Fruit fly (Drosophila melanogaster) whole organism, pupa: ENCODE results near the gene Spn75F.
A peak's percentile ranks its signal among the peaks of the same experiment; 100 is the strongest.

Experiments used
- CG10348 ChIP-seq: fragments of 200-800 bp; sonication (Bioruptor generic); IDR thresholded peaks from 2 replicates; pipeline ENCODE4 v1.3.6; 2022; ENCODE audit warnings: missing biosample characterization, missing genetic modification characterization
- CG12605 ChIP-seq: fragments of 200-800 bp; sonication (Bioruptor generic); IDR thresholded peaks from 2 replicates; pipeline ENCODE4 v1.3.6; 2022; ENCODE audit warnings: missing biosample characterization, missing genetic modification characterization
- CG13204 ChIP-seq: fragments of 200-800 bp; sonication (Bioruptor generic); optimal IDR thresholded peaks from 2 replicates; lab custom pipeline; 2018; ENCODE audit warnings: missing biosample characterization, mild to moderate bottlenecking, missing genetic modification characterization, moderate library complexity
- CG14655 ChIP-seq: fragments of 200-800 bp; sonication (Bioruptor generic); optimal IDR thresholded peaks from 3 replicates; lab custom pipeline; 2017; ENCODE audit warnings: mild to moderate bottlenecking, missing biosample characterization, missing genetic modification reagents, missing genetic modification characterization
- CG15710 ChIP-seq: fragments of 200-800 bp; sonication (Bioruptor generic); optimal IDR thresholded peaks from 2 replicates; lab custom pipeline; 2018; ENCODE audit warnings: missing biosample characterization, mild to moderate bottlenecking, missing genetic modification characterization, moderate library complexity
- CG17806 ChIP-seq: fragments of 200-800 bp; sonication (Bioruptor generic); optimal IDR thresholded peaks from 2 replicates; lab custom pipeline; 2018; ENCODE audit warnings: missing biosample characterization, mild to moderate bottlenecking, missing genetic modification characterization, moderate library complexity
- CG32121 ChIP-seq: fragments of 200-800 bp; sonication (Bioruptor generic); IDR thresholded peaks from 2 replicates; pipeline ENCODE4 v1.3.6; 2022; ENCODE audit warnings: missing biosample characterization, missing genetic modification characterization
- CG34367 ChIP-seq: fragments of 200-800 bp; sonication (Bioruptor generic); optimal IDR thresholded peaks from 2 replicates; lab custom pipeline; 2018; ENCODE audit warnings: missing biosample characterization, mild to moderate bottlenecking, missing genetic modification characterization
- CG4496 ChIP-seq: fragments of 200-800 bp; sonication (Bioruptor generic); IDR thresholded peaks from 3 replicates; pipeline ENCODE4 v1.3.6; 2022; ENCODE audit warnings: missing biosample characterization, missing genetic modification characterization
- CG8159 ChIP-seq: fragments of 200-800 bp; sonication (Bioruptor generic); optimal IDR thresholded peaks from 3 replicates; lab custom pipeline; 2018; ENCODE audit warnings: missing biosample characterization, mild to moderate bottlenecking, missing genetic modification characterization, moderate library complexity
- CG8301 ChIP-seq: fragments of 200-800 bp; sonication (Bioruptor generic); optimal IDR thresholded peaks from 2 replicates; lab custom pipeline; 2018; ENCODE audit warnings: missing biosample characterization, mild to moderate bottlenecking, missing genetic modification characterization
- CG9948 ChIP-seq: fragments of 200-800 bp; sonication (Bioruptor generic); optimal IDR thresholded peaks from 2 replicates; lab custom pipeline; 2018; ENCODE audit warnings: missing biosample characterization, mild to moderate bottlenecking, missing genetic modification characterization, moderate library complexity
- D1 ChIP-seq: fragments of 200-800 bp; sonication (Bioruptor generic); optimal IDR thresholded peaks from 2 replicates; lab custom pipeline; 2018; ENCODE audit warnings: missing biosample characterization, mild to moderate bottlenecking, missing genetic modification characterization, moderate library complexity
- EcR ChIP-seq: fragments of 200-800 bp; sonication (Bioruptor generic); optimal IDR thresholded peaks from 3 replicates; lab custom pipeline; 2019; ENCODE audit warnings: missing biosample characterization, missing genetic modification characterization, mild to moderate bottlenecking, moderate library complexity, missing genetic modification reagents
- Ets98B ChIP-seq: fragments of 200-800 bp; sonication (Bioruptor generic); IDR thresholded peaks from 2 replicates; pipeline ENCODE4 v1.3.6; 2022; ENCODE audit warnings: missing biosample characterization, missing genetic modification characterization
- Pif1A ChIP-seq: fragments of 200-800 bp; sonication (Bioruptor generic); optimal IDR thresholded peaks from 3 replicates; lab custom pipeline; 2016; ENCODE audit warnings: missing biosample characterization, missing genetic modification characterization
- Pif1B ChIP-seq: fragments of 200-800 bp; sonication (Bioruptor generic); optimal IDR thresholded peaks from 3 replicates; lab custom pipeline; 2016; ENCODE audit warnings: missing biosample characterization, missing genetic modification characterization
- Snoo ChIP-seq: fragments of 200-800 bp; sonication (Bioruptor generic); optimal IDR thresholded peaks from 3 replicates; lab custom pipeline; 2017; ENCODE audit warnings: missing biosample characterization, mild to moderate bottlenecking, missing genetic modification characterization, inconsistent platforms
- fd96Ca ChIP-seq: fragments of 200-800 bp; sonication (Bioruptor generic); IDR thresholded peaks from 3 replicates; pipeline ENCODE4 v1.3.6; 2022; ENCODE audit warnings: missing biosample characterization, missing genetic modification characterization
- gl ChIP-seq: fragments of 200-800 bp; sonication (Bioruptor generic); optimal IDR thresholded peaks from 2 replicates; lab custom pipeline; 2018; ENCODE audit warnings: missing biosample characterization, mild to moderate bottlenecking, missing genetic modification characterization
- rn ChIP-seq: fragments of 200-800 bp; sonication (Bioruptor generic); IDR thresholded peaks from 2 replicates; pipeline ENCODE4 v1.3.6; 2022; ENCODE audit warnings: missing biosample characterization, missing genetic modification characterization

The Spn75F gene

DNA sequence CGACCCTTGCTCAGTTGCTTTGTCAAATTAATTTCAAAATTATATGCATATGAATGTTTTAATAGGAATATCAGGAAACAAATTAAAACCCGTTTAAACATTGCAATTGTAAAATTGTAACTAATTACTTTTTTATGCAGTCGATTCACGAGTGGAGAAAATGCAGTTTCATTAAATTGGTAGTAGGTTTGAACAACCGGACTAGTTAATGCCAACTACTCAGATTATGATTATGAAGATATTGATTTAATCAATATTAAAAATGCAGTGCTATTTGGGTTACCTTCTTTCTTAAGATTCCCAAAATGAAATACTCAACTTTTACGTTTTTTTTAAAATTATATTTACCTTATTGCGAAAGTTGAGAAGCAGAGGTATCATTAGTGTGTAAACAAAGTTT is at the start of gene Spn75F:
Spn75F (minus strand) TSS at position 101 of the 400 bp plus-strand sequence.
- no peak for TF ChIP-seq Pif1B (GFP tag; lab: Kevin White, UChicago)
- no peak for TF ChIP-seq CG14655 (GFP tag; lab: Kevin White, UChicago)
- TF ChIP-seq CG8301 (tag; lab: Kevin White, UChicago): no peak

DNA sequence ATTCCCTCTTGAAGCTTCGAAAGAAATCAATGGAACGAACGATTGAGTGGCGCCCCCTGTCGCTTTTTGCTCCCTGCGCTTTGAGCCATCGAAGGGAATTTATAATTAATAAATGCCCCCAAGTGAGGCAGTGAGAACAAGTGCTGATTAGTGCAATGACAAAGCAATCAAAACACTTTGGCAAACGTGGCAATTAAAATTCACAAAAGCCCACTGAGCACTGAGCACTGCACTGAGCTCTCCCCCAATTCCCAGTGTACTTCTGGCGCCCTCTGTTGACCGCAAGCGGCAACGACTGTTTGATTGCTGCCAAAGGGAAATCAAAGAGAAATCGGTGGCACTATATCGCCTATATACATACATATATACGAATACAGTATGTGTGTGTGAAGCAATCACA is 48.5 kb upstream of the Spn75F start:
- TF ChIP-seq Ets98B (GFP tag; lab: Robert Waterston, UW) (no peak), CG10348 (no peak), CG12605 (GFP tag; lab: Robert Waterston, UW) (no peak)

DNA sequence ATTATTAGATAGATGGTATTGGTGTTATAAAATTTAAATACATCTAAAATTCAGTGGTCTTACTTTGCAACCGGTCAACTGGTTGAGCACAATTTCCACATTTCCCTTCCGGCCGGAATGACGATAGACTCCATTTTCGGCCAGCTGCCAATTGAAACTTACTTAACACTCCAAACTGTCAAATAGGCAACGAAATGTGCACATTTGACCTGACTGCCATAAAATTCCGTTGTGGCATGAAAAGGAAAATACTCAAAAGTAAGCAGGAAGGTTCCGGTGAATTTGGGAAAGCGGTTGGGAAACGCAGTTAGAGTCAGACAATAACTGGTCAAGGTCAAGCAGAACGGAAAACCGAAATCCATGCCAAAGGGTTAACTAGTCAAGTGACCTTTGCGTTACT is 47.2 kb upstream of the Spn75F start:
- TF ChIP-seq CG17806 (tag; lab: Kevin White, UChicago) (no peak), CG12605 (GFP tag; lab: Robert Waterston, UW) (no peak), CG13204 (GFP tag; lab: Kevin White, UChicago) (no peak), gl (tag; lab: Kevin White, UChicago) (no peak), CG8301 (tag; lab: Kevin White, UChicago) (no peak), Snoo (no peak), CG15710 (tag; lab: Kevin White, UChicago) (no peak), fd96Ca (GFP tag; lab: Robert Waterston, UW) (no peak), Pif1A (GFP tag; lab: Kevin White, UChicago) (no peak), CG9948 (no peak), CG8159 (tag; lab: Kevin White, UChicago) (no peak)

DNA sequence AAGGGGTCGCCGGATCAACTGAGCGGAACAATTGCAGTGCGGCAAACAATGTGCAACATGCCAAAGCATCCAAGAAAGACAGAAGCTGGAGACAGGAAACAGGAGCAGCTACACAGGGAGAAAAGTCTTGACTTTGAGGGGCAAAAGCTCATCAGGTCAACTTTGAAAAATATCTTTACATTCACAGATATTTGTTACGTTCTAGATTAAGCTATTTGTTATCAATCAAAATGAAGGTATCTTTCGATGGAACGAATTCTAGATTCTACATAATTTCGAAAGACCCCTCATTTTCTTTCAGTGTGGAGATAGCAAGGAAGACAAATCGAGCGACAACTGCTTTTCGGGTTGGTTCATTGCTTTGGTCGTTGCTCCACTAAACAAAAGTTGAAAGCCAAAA is 45.9 kb upstream of the Spn75F start:
- no peak for TF ChIP-seq CG10348
- no peak for TF ChIP-seq rn
- no peak for TF ChIP-seq D1 (tag; lab: Kevin White, UChicago)
- no peak for TF ChIP-seq CG13204 (GFP tag; lab: Kevin White, UChicago)
- TF ChIP-seq EcR (GFP tag; lab: Kevin White, UChicago): no peak
- TF ChIP-seq gl (tag; lab: Kevin White, UChicago): no peak
- TF ChIP-seq fd96Ca (GFP tag; lab: Robert Waterston, UW): no peak
- TF ChIP-seq Snoo: no peak
- peak; percentile 58 for TF ChIP-seq CG8159 (tag; lab: Kevin White, UChicago)
- peak; percentile 30 for TF ChIP-seq CG9948
- TF ChIP-seq CG32121 (GFP tag; lab: Robert Waterston, UW): no peak
- peak; percentile 21 for TF ChIP-seq CG15710 (tag; lab: Kevin White, UChicago)
- TF ChIP-seq CG12605 (GFP tag; lab: Robert Waterston, UW): no peak
- TF ChIP-seq CG34367: peak; percentile 31
- TF ChIP-seq Ets98B (GFP tag; lab: Robert Waterston, UW): no peak
- TF ChIP-seq CG8301 (tag; lab: Kevin White, UChicago): peak; percentile 20
- no peak; the same call in 2 of the 3 replicates for TF ChIP-seq CG4496 (GFP tag; lab: Robert Waterston, UW)
- peak; percentile 33 for TF ChIP-seq CG17806 (tag; lab: Kevin White, UChicago)
- TF ChIP-seq CG14655 (GFP tag; lab: Kevin White, UChicago): peak; percentile 14
- TF ChIP-seq Pif1A (GFP tag; lab: Kevin White, UChicago): no peak
- TF ChIP-seq Pif1B (GFP tag; lab: Kevin White, UChicago): no peak

DNA sequence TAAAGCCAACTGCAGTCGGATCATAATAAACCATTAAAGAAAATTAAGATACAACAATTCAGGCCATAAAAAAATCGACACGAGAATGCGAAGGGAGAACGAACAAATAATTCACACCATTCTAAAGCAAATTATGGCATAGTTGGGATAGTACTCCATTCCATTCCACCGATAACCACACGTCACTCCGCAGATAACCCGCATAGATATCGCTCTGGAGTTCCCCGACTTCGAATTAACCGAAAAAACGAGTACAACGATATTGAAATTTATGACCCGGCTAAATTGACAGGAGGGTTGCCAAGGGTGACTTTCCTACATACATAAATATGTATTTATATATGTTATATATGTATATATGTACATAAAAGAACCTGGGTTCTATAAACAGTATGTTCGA is 45.3 kb upstream of the Spn75F start:
- no peak for TF ChIP-seq gl (tag; lab: Kevin White, UChicago)
- TF ChIP-seq CG8301 (tag; lab: Kevin White, UChicago): no peak
- no peak for TF ChIP-seq rn
- no peak for TF ChIP-seq Pif1A (GFP tag; lab: Kevin White, UChicago)
- TF ChIP-seq, all 21 proteins: peak for 0

DNA sequence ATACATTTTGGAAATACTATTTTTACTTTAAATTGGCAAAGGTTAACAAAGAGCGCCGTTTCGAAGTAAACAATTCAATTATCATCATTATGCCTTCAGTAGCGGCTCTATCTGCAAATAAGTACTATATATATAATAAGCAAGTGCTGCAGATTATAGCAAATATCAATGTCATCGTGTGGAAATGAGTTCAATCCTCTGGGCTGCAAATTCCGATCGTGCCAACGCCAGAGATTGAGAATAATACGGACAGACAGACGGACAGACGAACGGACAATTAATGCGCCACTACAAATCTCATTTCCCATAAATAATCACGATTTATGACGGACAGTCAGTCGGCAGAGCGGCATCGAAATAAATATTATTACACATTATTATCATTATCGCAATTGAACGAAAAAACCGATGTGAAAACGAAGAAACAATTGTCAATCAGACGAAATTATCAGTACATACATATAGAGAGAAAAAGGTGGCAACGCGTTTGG is 44.8 kb upstream of the Spn75F start:
- TF ChIP-seq CG4496 (GFP tag; lab: Robert Waterston, UW) (no peak), CG17806 (tag; lab: Kevin White, UChicago) (no peak), CG10348 (no peak), CG15710 (tag; lab: Kevin White, UChicago) (no peak), D1 (tag; lab: Kevin White, UChicago) (no peak), CG32121 (GFP tag; lab: Robert Waterston, UW) (no peak), CG13204 (GFP tag; lab: Kevin White, UChicago) (no peak), EcR (GFP tag; lab: Kevin White, UChicago) (peak; percentile 71), Pif1A (GFP tag; lab: Kevin White, UChicago) (no peak)

DNA sequence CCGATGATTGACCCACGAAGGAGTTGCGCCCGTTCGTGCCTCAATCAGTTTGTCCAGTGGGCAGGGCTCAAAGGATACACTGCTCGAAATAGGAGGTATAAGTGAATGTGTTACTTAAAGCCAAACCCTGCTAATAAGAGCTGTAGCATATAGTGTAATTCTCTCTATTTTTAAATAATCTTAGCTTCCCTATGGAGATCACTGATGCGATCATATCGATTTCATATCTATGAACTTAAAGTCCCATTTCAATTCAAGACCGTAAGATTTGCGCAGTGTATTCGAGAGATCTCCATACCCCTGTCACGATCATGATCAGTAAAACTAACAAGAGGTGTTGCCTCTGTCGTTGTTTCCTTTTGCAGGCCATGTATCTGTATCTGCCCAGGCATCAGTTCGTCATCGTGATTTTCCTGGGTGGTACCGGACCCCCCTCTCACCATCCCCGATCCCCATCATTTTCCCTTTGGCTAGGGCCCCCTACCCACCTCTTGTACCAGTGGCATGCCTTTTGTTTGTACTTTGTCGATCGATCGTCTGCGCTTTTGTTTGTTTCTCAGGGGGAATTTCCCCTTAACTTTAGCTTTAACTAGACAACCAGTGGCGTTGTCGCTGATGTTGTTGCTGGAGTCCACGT is 43.7 kb upstream of the Spn75F start:
- TF ChIP-seq CG13204 (GFP tag; lab: Kevin White, UChicago) (peak; percentile 81), CG12605 (GFP tag; lab: Robert Waterston, UW) (peak; percentile 54; the same call in 1 of the 2 replicates), rn (no peak; the same call in 1 of the 2 replicates), EcR (GFP tag; lab: Kevin White, UChicago) (peak; percentile 65), CG14655 (GFP tag; lab: Kevin White, UChicago) (peak; percentile 85), CG17806 (tag; lab: Kevin White, UChicago) (peak; percentile 95), CG8301 (tag; lab: Kevin White, UChicago) (peak; percentile 72), gl (tag; lab: Kevin White, UChicago) (peak; percentile 92), D1 (tag; lab: Kevin White, UChicago) (peak; percentile 89), CG8159 (tag; lab: Kevin White, UChicago) (peak; percentile 95), CG9948 (peak; percentile 95), CG15710 (tag; lab: Kevin White, UChicago) (peak; percentile 94), CG34367 (peak; percentile 95), Pif1A (GFP tag; lab: Kevin White, UChicago) (peak; percentile 87), CG10348 (no peak), fd96Ca (GFP tag; lab: Robert Waterston, UW) (peak; percentile 63; the same call in 2 of the 3 replicates), CG32121 (GFP tag; lab: Robert Waterston, UW) (no peak; the same call in 1 of the 2 replicates), Ets98B (GFP tag; lab: Robert Waterston, UW) (no peak), Pif1B (GFP tag; lab: Kevin White, UChicago) (peak; percentile 82), CG4496 (GFP tag; lab: Robert Waterston, UW) (peak; percentile 68; the same call in 1 of the 3 replicates), Snoo (peak; percentile 64)
